Worm (Caenorhabditis elegans) whole organism, mixed stage, embryonic: ENCODE results near the gene mett-10.
A peak's percentile ranks its signal among the peaks of the same experiment; 100 is the strongest.

ENCODE experiments used
- M03D4.4 ChIP-seq: sonication (generic microtip); optimal IDR thresholded peaks from 2 replicates; lab custom pipeline; 2017; ENCODE audit warnings: mild to moderate bottlenecking, missing genetic modification characterization, missing compliant biosample characterization
- bed-3 ChIP-seq: fragments of 200-800 bp; sonication (Bioruptor generic); optimal IDR thresholded peaks from 3 replicates; lab custom pipeline; 2018; ENCODE audit warnings: mild to moderate bottlenecking, missing genetic modification characterization, moderate library complexity, missing compliant biosample characterization
- blmp-1 ChIP-seq: fragments of 150-350 bp; optimal IDR thresholded peaks from 2 replicates; lab custom pipeline; 2014; ENCODE audit warnings: missing biosample characterization, missing genetic modification characterization
- ceh-39 ChIP-seq: fragments of 150-350 bp; optimal IDR thresholded peaks from 2 replicates; lab custom pipeline; 2014; ENCODE audit warnings: missing biosample characterization, missing genetic modification characterization
- ceh-43 ChIP-seq: fragments of 200-800 bp; sonication (Bioruptor generic); optimal IDR thresholded peaks from 2 replicates; lab custom pipeline; 2018; ENCODE audit warnings: mild to moderate bottlenecking, missing genetic modification characterization, moderate library complexity, missing compliant biosample characterization
- ceh-83 ChIP-seq: fragments of 200-800 bp; sonication (Bioruptor generic); optimal IDR thresholded peaks from 2 replicates; lab custom pipeline; 2018; ENCODE audit warnings: mild to moderate bottlenecking, missing genetic modification characterization, missing compliant biosample characterization
- ces-1 ChIP-seq: fragments of 150-350 bp; optimal IDR thresholded peaks from 2 replicates; lab custom pipeline; 2014; ENCODE audit warnings: missing biosample characterization, missing genetic modification reagents, missing genetic modification characterization
- cnd-1 ChIP-seq: fragments of 200-800 bp; sonication (Bioruptor generic); optimal IDR thresholded peaks from 2 replicates; lab custom pipeline; 2018; ENCODE audit warnings: mild to moderate bottlenecking, missing genetic modification characterization, missing compliant biosample characterization
- drap-1 ChIP-seq: fragments of 200-800 bp; sonication (Bioruptor generic); optimal IDR thresholded peaks from 3 replicates; lab custom pipeline; 2018; ENCODE audit warnings: mild to moderate bottlenecking, missing genetic modification characterization, missing compliant biosample characterization
- elt-1 ChIP-seq: sonication (generic microtip); optimal IDR thresholded peaks from 2 replicates; lab custom pipeline; 2017; ENCODE audit warnings: missing genetic modification characterization, mild to moderate bottlenecking, missing compliant biosample characterization, antibody characterized with exemption, moderate library complexity, borderline replicate concordance; ENCODE audit not compliant: insufficient read depth
- elt-3 ChIP-seq: fragments of 150-350 bp; optimal IDR thresholded peaks from 2 replicates; lab custom pipeline; 2014; ENCODE audit warnings: missing biosample characterization, missing genetic modification characterization
- flh-1 ChIP-seq: fragments of 200-800 bp; sonication (Bioruptor generic); optimal IDR thresholded peaks from 2 replicates; lab custom pipeline; 2018; ENCODE audit warnings: mild to moderate bottlenecking, missing genetic modification characterization, moderate library complexity, missing compliant biosample characterization
- ham-2 ChIP-seq: fragments of 200-800 bp; sonication (Bioruptor generic); optimal IDR thresholded peaks from 2 replicates; lab custom pipeline; 2018; ENCODE audit warnings: mild to moderate bottlenecking, missing genetic modification characterization, missing compliant biosample characterization
- hlh-1 ChIP-seq: fragments of 150-350 bp; optimal IDR thresholded peaks from 2 replicates; lab custom pipeline; 2014; ENCODE audit warnings: missing biosample characterization, missing genetic modification reagents, missing genetic modification characterization
- lin-13 ChIP-seq: fragments of 150-350 bp; optimal IDR thresholded peaks from 2 replicates; lab custom pipeline; 2014; ENCODE audit warnings: missing biosample characterization, missing genetic modification characterization
- lin-32 ChIP-seq: fragments of 200-800 bp; sonication (Bioruptor generic); optimal IDR thresholded peaks from 2 replicates; lab custom pipeline; 2018; ENCODE audit warnings: mild to moderate bottlenecking, missing genetic modification characterization, missing compliant biosample characterization
- lsy-2 ChIP-seq: fragments of 150-350 bp; optimal IDR thresholded peaks from 2 replicates; lab custom pipeline; 2014; ENCODE audit warnings: missing biosample characterization, missing genetic modification characterization
- mab-5 ChIP-seq: fragments of 150-350 bp; optimal IDR thresholded peaks from 2 replicates; lab custom pipeline; 2014; ENCODE audit warnings: missing biosample characterization, missing genetic modification characterization
- mep-1 ChIP-seq: fragments of 150-350 bp; optimal IDR thresholded peaks from 2 replicates; lab custom pipeline; 2017; ENCODE audit warnings: missing biosample characterization, missing genetic modification reagents, missing genetic modification characterization, inconsistent platforms
- mls-2 ChIP-seq: sonication (generic microtip); optimal IDR thresholded peaks from 2 replicates; lab custom pipeline; 2016; ENCODE audit warnings: mild to moderate bottlenecking, missing genetic modification characterization, moderate library complexity, missing compliant biosample characterization
- nhr-12 ChIP-seq: fragments of 150-350 bp; optimal IDR thresholded peaks from 2 replicates; lab custom pipeline; 2014; ENCODE audit warnings: missing biosample characterization, missing genetic modification characterization
- nhr-2 ChIP-seq: fragments of 150-350 bp; optimal IDR thresholded peaks from 2 replicates; lab custom pipeline; 2014; ENCODE audit warnings: missing biosample characterization, missing genetic modification characterization
- nhr-237 ChIP-seq: fragments of 150-350 bp; optimal IDR thresholded peaks from 2 replicates; lab custom pipeline; 2014; ENCODE audit warnings: missing biosample characterization, missing genetic modification characterization
- nhr-28 ChIP-seq: fragments of 150-350 bp; optimal IDR thresholded peaks from 2 replicates; lab custom pipeline; 2014; ENCODE audit warnings: missing biosample characterization, missing genetic modification characterization
- nhr-76 ChIP-seq: sonication (generic microtip); optimal IDR thresholded peaks from 2 replicates; lab custom pipeline; 2017; ENCODE audit warnings: missing biosample characterization, missing genetic modification characterization
- pha-4 ChIP-seq: fragments of 150-350 bp; optimal IDR thresholded peaks from 2 replicates; lab custom pipeline; 2018; ENCODE audit warnings: missing biosample characterization, missing genetic modification reagents, missing genetic modification characterization
- sem-2 ChIP-seq: fragments of 200-800 bp; sonication (Bioruptor generic); optimal IDR thresholded peaks from 2 replicates; lab custom pipeline; 2018; ENCODE audit warnings: mild to moderate bottlenecking, missing genetic modification characterization, missing compliant biosample characterization
- snpc-4 ChIP-seq: fragments of 150-350 bp; optimal IDR thresholded peaks from 2 replicates; lab custom pipeline; 2014; ENCODE audit warnings: missing biosample characterization, missing genetic modification characterization
- sptf-1 ChIP-seq: sonication (generic microtip); optimal IDR thresholded peaks from 2 replicates; lab custom pipeline; 2017; ENCODE audit warnings: mild to moderate bottlenecking, missing genetic modification characterization, moderate library complexity, missing compliant biosample characterization
- tbx-8 ChIP-seq: fragments of 200-800 bp; sonication (Bioruptor generic); optimal IDR thresholded peaks from 2 replicates; lab custom pipeline; 2018; ENCODE audit warnings: mild to moderate bottlenecking, missing genetic modification characterization, moderate library complexity, missing compliant biosample characterization
- unc-120 ChIP-seq: sonication (generic microtip); optimal IDR thresholded peaks from 2 replicates; lab custom pipeline; 2017; ENCODE audit warnings: missing genetic modification characterization, missing compliant biosample characterization; ENCODE audit not compliant: poor library complexity, severe bottlenecking
- unc-39 ChIP-seq: fragments of 150-350 bp; optimal IDR thresholded peaks from 2 replicates; lab custom pipeline; 2014; ENCODE audit warnings: missing biosample characterization, missing genetic modification characterization
- unc-62 ChIP-seq: fragments of 150-350 bp; optimal IDR thresholded peaks from 2 replicates; lab custom pipeline; 2014; ENCODE audit warnings: missing biosample characterization, missing genetic modification reagents, missing genetic modification characterization
- zip-8 ChIP-seq: fragments of 150-350 bp; optimal IDR thresholded peaks from 2 replicates; lab custom pipeline; 2014; ENCODE audit warnings: missing biosample characterization, missing genetic modification characterization
- ztf-11 ChIP-seq: fragments of 150-350 bp; optimal IDR thresholded peaks from 2 replicates; lab custom pipeline; 2014; ENCODE audit warnings: missing biosample characterization, missing genetic modification characterization

The mett-10 gene

ce11 chrIII:10095377-10095776 is 19.5 kb upstream of the mett-10 start:
- TF ChIP-seq unc-62 (GFP tag; lab: Kevin White, UChicago), result no peak
- no peak for TF ChIP-seq ceh-83 (GFP tag; lab: Kevin White, UChicago)
- TF ChIP-seq mls-2, result no peak
- no peak for TF ChIP-seq blmp-1 (tag; lab: Kevin White, UChicago)
- TF ChIP-seq bed-3 (GFP tag; lab: Kevin White, UChicago), result no peak
- TF ChIP-seq tbx-8 (GFP tag; lab: Kevin White, UChicago), result no peak
- TF ChIP-seq flh-1 (GFP tag; lab: Kevin White, UChicago), result no peak
- no peak for TF ChIP-seq lin-13 (tag; lab: Kevin White, UChicago)
- no peak for TF ChIP-seq elt-1 (tag; lab: Kevin White, UChicago)
- TF ChIP-seq drap-1 (GFP tag; lab: Kevin White, UChicago), result no peak
- no peak for TF ChIP-seq nhr-237 (tag; lab: Kevin White, UChicago)
- no peak for TF ChIP-seq lin-32
- no peak for TF ChIP-seq ceh-43 (GFP tag; lab: Kevin White, UChicago)
- TF ChIP-seq lsy-2 (tag; lab: Kevin White, UChicago), result no peak
- TF ChIP-seq cnd-1 (tag; lab: Kevin White, UChicago), result no peak
- TF ChIP-seq, all 35 proteins: peak for 0

ce11 chrIII:10096525-10096972 is 18.3 kb upstream of the mett-10 start:
- TF ChIP-seq unc-120 (tag; lab: Kevin White, UChicago) (peak; percentile 72), blmp-1 (tag; lab: Kevin White, UChicago) (no peak), nhr-12 (tag; lab: Kevin White, UChicago) (no peak), sptf-1 (tag; lab: Kevin White, UChicago) (peak; percentile 39), ham-2 (GFP tag; lab: Kevin White, UChicago) (peak; percentile 52), nhr-237 (tag; lab: Kevin White, UChicago) (peak; percentile 82), nhr-2 (tag; lab: Kevin White, UChicago) (peak; percentile 49), flh-1 (GFP tag; lab: Kevin White, UChicago) (no peak), bed-3 (GFP tag; lab: Kevin White, UChicago) (no peak), elt-1 (tag; lab: Kevin White, UChicago) (no peak), drap-1 (GFP tag; lab: Kevin White, UChicago) (peak; percentile 72), nhr-76 (tag; lab: Kevin White, UChicago) (no peak), elt-3 (tag; lab: Kevin White, UChicago) (peak; percentile 41), sem-2 (GFP tag; lab: Kevin White, UChicago) (no peak), hlh-1 (tag; lab: Kevin White, UChicago) (peak; percentile 91), unc-62 (GFP tag; lab: Kevin White, UChicago) (peak; percentile 88), lin-13 (tag; lab: Kevin White, UChicago) (no peak), ceh-39 (tag; lab: Kevin White, UChicago) (peak; percentile 98), unc-39 (tag; lab: Kevin White, UChicago) (no peak), pha-4 (tag; lab: Kevin White, UChicago) (peak; percentile 80), M03D4.4 (no peak), ces-1 (GFP tag; lab: Kevin White, UChicago) (peak; percentile 92), zip-8 (tag; lab: Kevin White, UChicago) (no peak), cnd-1 (tag; lab: Kevin White, UChicago) (peak; percentile 36), tbx-8 (GFP tag; lab: Kevin White, UChicago) (no peak), nhr-28 (tag; lab: Kevin White, UChicago) (no peak), lin-32 (no peak), snpc-4 (tag; lab: Kevin White, UChicago) (no peak), mab-5 (peak; percentile 78), mep-1 (tag; lab: Kevin White, UChicago) (peak; percentile 32), ceh-43 (GFP tag; lab: Kevin White, UChicago) (no peak), mls-2 (peak; percentile 70), ceh-83 (GFP tag; lab: Kevin White, UChicago) (no peak), ztf-11 (tag; lab: Kevin White, UChicago) (peak; percentile 70), lsy-2 (tag; lab: Kevin White, UChicago) (peak; percentile 89)

ce11 chrIII:10097981-10098380 is 16.9 kb upstream of the mett-10 start, which contains the start of gene spop-1:
spop-1 (minus strand) TSS chrIII:10098081.
- TF ChIP-seq ham-2 (GFP tag; lab: Kevin White, UChicago), result no peak
- TF ChIP-seq snpc-4 (tag; lab: Kevin White, UChicago), result no peak
- no peak for TF ChIP-seq unc-120 (tag; lab: Kevin White, UChicago)
- no peak for TF ChIP-seq ces-1 (GFP tag; lab: Kevin White, UChicago)
- no peak for TF ChIP-seq lin-32
- no peak for TF ChIP-seq cnd-1 (tag; lab: Kevin White, UChicago)
- TF ChIP-seq unc-62 (GFP tag; lab: Kevin White, UChicago), result no peak
- no peak for TF ChIP-seq lsy-2 (tag; lab: Kevin White, UChicago)
- TF ChIP-seq nhr-237 (tag; lab: Kevin White, UChicago), result no peak
- TF ChIP-seq ceh-83 (GFP tag; lab: Kevin White, UChicago), result no peak
- TF ChIP-seq flh-1 (GFP tag; lab: Kevin White, UChicago), result no peak
- no peak for TF ChIP-seq mls-2
- TF ChIP-seq ceh-43 (GFP tag; lab: Kevin White, UChicago), result no peak
- TF ChIP-seq, all 35 proteins: peak for 0
